Fruit fly (Drosophila melanogaster) whole organism, wandering third instar larva: Measurements from ENCODE around the gene CecA2.

Experiments
- Abd-B ChIP-seq: fragments of >200 bp; optimal IDR thresholded peaks from 2 replicates; lab custom pipeline; 2017; ENCODE audit warnings: missing biosample characterization, missing genetic modification characterization
- CG32264 ChIP-seq: fragments of 200-800 bp; sonication (Bioruptor generic); optimal IDR thresholded peaks from 2 replicates; lab custom pipeline; 2016; ENCODE audit warnings: missing biosample characterization, missing genetic modification characterization
- CG9705 ChIP-seq: fragments of 200-800 bp; sonication (Bioruptor generic); optimal IDR thresholded peaks from 2 replicates; lab custom pipeline; 2018; ENCODE audit warnings: missing biosample characterization, mild to moderate bottlenecking, missing genetic modification characterization
- CrebA ChIP-seq: fragments of 200-800 bp; sonication (Bioruptor generic); optimal IDR thresholded peaks from 2 replicates; lab custom pipeline; 2016; ENCODE audit warnings: missing biosample characterization, mild to moderate bottlenecking, missing genetic modification characterization, borderline replicate concordance
- Dfd ChIP-seq: fragments of >200 bp; optimal IDR thresholded peaks from 2 replicates; lab custom pipeline; 2017; ENCODE audit warnings: missing biosample characterization, missing genetic modification characterization
- Dif ChIP-seq: fragments of 200-275, 200-300 bp; sonication (Bioruptor generic); optimal IDR thresholded peaks from 2 replicates; lab custom pipeline; 2018; ENCODE audit warnings: missing biosample characterization, missing genetic modification characterization; ENCODE audit not compliant: partially characterized antibody
- GATAd ChIP-seq: sonication (Bioruptor generic); optimal IDR thresholded peaks from 2 replicates; lab custom pipeline; 2016; ENCODE audit warnings: missing biosample characterization, missing genetic modification characterization
- HLH106 ChIP-seq: fragments of 200-800 bp; optimal IDR thresholded peaks from 3 replicates; lab custom pipeline; 2019; ENCODE audit warnings: missing biosample characterization, mild to moderate bottlenecking, missing genetic modification characterization, moderate library complexity
- Hnf4 ChIP-seq: fragments of 200-800 bp; sonication (Bioruptor generic); optimal IDR thresholded peaks from 2 replicates; lab custom pipeline; 2016; ENCODE audit warnings: missing biosample characterization, mild to moderate bottlenecking, missing genetic modification characterization
- Hr78 ChIP-seq: fragments of >200 bp; optimal IDR thresholded peaks from 2 replicates; lab custom pipeline; 2017; ENCODE audit warnings: missing biosample characterization, missing genetic modification characterization
- Hr83 ChIP-seq: fragments of 200-300 bp; sonication (Bioruptor generic); optimal IDR thresholded peaks from 2 replicates; lab custom pipeline; 2016; ENCODE audit warnings: missing biosample characterization, mild to moderate bottlenecking, missing genetic modification characterization, moderate library complexity; ENCODE audit not compliant: poor library complexity, severe bottlenecking
- Jra ChIP-seq: sonication (Bioruptor generic); optimal IDR thresholded peaks from 2 replicates; lab custom pipeline; 2016; ENCODE audit warnings: missing biosample characterization, missing genetic modification characterization
- Mio ChIP-seq: sonication (Bioruptor generic); optimal IDR thresholded peaks from 2 replicates; lab custom pipeline; 2016; ENCODE audit warnings: missing biosample characterization, missing genetic modification characterization
- Myc ChIP-seq: fragments of >200 bp; optimal IDR thresholded peaks from 2 replicates; lab custom pipeline; 2017
- N ChIP-seq: fragments of >200 bp; optimal IDR thresholded peaks from 2 replicates; lab custom pipeline; 2018; ENCODE audit warnings: missing biosample characterization, missing external identifiers, missing genetic modification characterization
- OdsH ChIP-seq: fragments of 200-800 bp; sonication (Bioruptor generic); optimal IDR thresholded peaks from 2 replicates; lab custom pipeline; 2016; ENCODE audit warnings: missing biosample characterization, mild to moderate bottlenecking, missing genetic modification characterization
- Rel ChIP-seq, 2 experiments: fragments of 200-800 bp; sonication (Bioruptor generic) in 1 of 2; optimal IDR thresholded peaks; 2 replicates in 1 of 2; 3 replicates in 1 of 2; lab custom pipeline; 2016 to 2019; ENCODE audit warnings: mild to moderate bottlenecking in 2 of 2, missing biosample characterization in 2 of 2, missing genetic modification characterization in 2 of 2, moderate library complexity in 1 of 2
- Sp1 ChIP-seq: fragments of 200-800 bp; sonication (Bioruptor generic); optimal IDR thresholded peaks from 3 replicates; lab custom pipeline; 2019; ENCODE audit warnings: missing biosample characterization, mild to moderate bottlenecking, missing genetic modification characterization, moderate library complexity
- Vsx2 ChIP-seq: fragments of 200-300, 225-300 bp; sonication (Bioruptor generic); optimal IDR thresholded peaks from 2 replicates; lab custom pipeline; 2018; ENCODE audit warnings: missing biosample characterization, missing genetic modification characterization; ENCODE audit not compliant: partially characterized antibody
- br ChIP-seq: fragments of 200-800 bp; sonication (Bioruptor generic); optimal IDR thresholded peaks from 2 replicates; lab custom pipeline; 2016; ENCODE audit warnings: missing biosample characterization, missing genetic modification characterization
- brk ChIP-seq: fragments of 200-800 bp; sonication (Bioruptor generic); optimal IDR thresholded peaks from 2 replicates; lab custom pipeline; 2016; ENCODE audit warnings: missing biosample characterization, mild to moderate bottlenecking, missing genetic modification characterization
- dl ChIP-seq, 2 experiments: fragments of 175-275, 200-275 bp in 1 of 2; fragments of 200-275 bp in 1 of 2; sonication (Bioruptor generic); optimal IDR thresholded peaks; lab custom pipeline; 2018; ENCODE audit warnings: mild to moderate bottlenecking in 2 of 2, missing biosample characterization in 2 of 2, missing genetic modification characterization in 2 of 2, moderate library complexity in 2 of 2; ENCODE audit not compliant: partially characterized antibody in 2 of 2, insufficient read depth in 1 of 2
- dmrt93B ChIP-seq: fragments of 200-800 bp; sonication (Bioruptor generic); optimal IDR thresholded peaks from 2 replicates; lab custom pipeline; 2018; ENCODE audit warnings: missing biosample characterization, mild to moderate bottlenecking, missing genetic modification characterization
- dsf ChIP-seq: sonication (Bioruptor generic); optimal IDR thresholded peaks from 2 replicates; lab custom pipeline; 2016; ENCODE audit warnings: missing biosample characterization, missing genetic modification characterization, borderline replicate concordance
- ey ChIP-seq: fragments of 200-800 bp; sonication (Bioruptor generic); optimal IDR thresholded peaks from 2 replicates; lab custom pipeline; 2016; ENCODE audit warnings: missing biosample characterization, missing genetic modification characterization
- foxo ChIP-seq, 2 experiments: fragments of 200-800 bp; sonication (Bioruptor generic); optimal IDR thresholded peaks; 2 replicates in 1 of 2; 3 replicates in 1 of 2; lab custom pipeline; 2016 to 2017; ENCODE audit warnings: missing biosample characterization in 2 of 2, missing genetic modification characterization in 2 of 2
- h ChIP-seq: fragments of 200-800 bp; sonication (Bioruptor generic); optimal IDR thresholded peaks from 3 replicates; lab custom pipeline; 2016; ENCODE audit warnings: missing biosample characterization, mild to moderate bottlenecking, missing genetic modification characterization
- jim ChIP-seq: fragments of 175-275, 200-325 bp; sonication (Bioruptor generic); optimal IDR thresholded peaks from 2 replicates; lab custom pipeline; 2016; ENCODE audit warnings: missing biosample characterization, mild to moderate bottlenecking, missing genetic modification characterization
- lola ChIP-seq: fragments of >200 bp; optimal IDR thresholded peaks from 2 replicates; lab custom pipeline; 2017; ENCODE audit warnings: missing biosample characterization, missing genetic modification characterization
- psq ChIP-seq: fragments of 200-800 bp; sonication (Bioruptor generic); optimal IDR thresholded peaks from 3 replicates; lab custom pipeline; 2017; ENCODE audit warnings: missing biosample characterization, mild to moderate bottlenecking, missing genetic modification characterization, moderate library complexity
- rgr ChIP-seq: fragments of 200-800 bp; sonication (Bioruptor generic); optimal IDR thresholded peaks from 3 replicates; lab custom pipeline; 2016; ENCODE audit warnings: missing biosample characterization, mild to moderate bottlenecking, missing genetic modification characterization
- sage ChIP-seq: fragments of 200-800 bp; sonication (Bioruptor generic); optimal IDR thresholded peaks from 2 replicates; lab custom pipeline; 2016; ENCODE audit warnings: missing biosample characterization, mild to moderate bottlenecking, missing genetic modification characterization
- tai ChIP-seq: sonication (Bioruptor generic); optimal IDR thresholded peaks from 2 replicates; lab custom pipeline; 2016; ENCODE audit warnings: missing biosample characterization, missing genetic modification characterization
- usp ChIP-seq: fragments of >200 bp; optimal IDR thresholded peaks from 2 replicates; lab custom pipeline; 2017; ENCODE audit warnings: missing biosample characterization, missing genetic modification characterization
- woc ChIP-seq: sonication (Bioruptor generic); optimal IDR thresholded peaks from 2 replicates; lab custom pipeline; 2016; ENCODE audit warnings: missing biosample characterization, mild to moderate bottlenecking, missing genetic modification characterization

Gene CecA2

dm6 chr3R:30245739-30246589 is 34.0 kb downstream of the CecA2 start:
- TF ChIP-seq usp (GFP tag; lab: Kevin White, UChicago) (no peak), br (GFP tag; lab: Kevin White, UChicago) (no peak), rgr (GFP tag; lab: Kevin White, UChicago) (peak; percentile 24), Rel (GFP tag; optimal IDR thresholded peaks at IDR 0.05; lab: Kevin White, UChicago) (no peak), Rel (tag; optimal IDR thresholded peaks at IDR 0.05; lab: Kevin White, UChicago) (peak; percentile 93), Dfd (no peak), Hr83 (GFP tag; lab: Kevin White, UChicago) (no peak), psq (no peak), dmrt93B (no peak), dl (GFP tag; optimal IDR thresholded peaks at IDR 0.05; lab: Kevin White, UChicago; ENCODE audit: insufficient read depth in 1 of 2, partially characterized antibody in 2 of 2) (no peak), foxo (GFP tag; optimal IDR thresholded peaks at IDR 0.05; lab: Kevin White, UChicago) (peak in 1 of 2 experiments; percentile 25), Mio (GFP tag; lab: Kevin White, UChicago) (no peak), HLH106 (tag; lab: Kevin White, UChicago) (peak; percentile 7), CG9705 (no peak), Hr78 (GFP tag; lab: Kevin White, UChicago) (no peak), ey (peak; percentile 8), h (GFP tag; lab: Kevin White, UChicago) (peak; percentile 27)
- TF ChIP-seq, all 38 proteins: peak for 6

- no peak for TF ChIP-seq Jra (GFP tag; lab: Kevin White, UChicago)
- no peak for TF ChIP-seq CG32264 (GFP tag; lab: Kevin White, UChicago)
- TF ChIP-seq Vsx2: no peak
- TF ChIP-seq Hr78 (GFP tag; lab: Kevin White, UChicago): no peak
- TF ChIP-seq dsf (GFP tag; lab: Kevin White, UChicago): no peak
- no peak for TF ChIP-seq brk (GFP tag; lab: Kevin White, UChicago)
- no peak for TF ChIP-seq CrebA (GFP tag; lab: Kevin White, UChicago)
- no peak for TF ChIP-seq Sp1 (GFP tag; lab: Kevin White, UChicago)
- no peak for TF ChIP-seq foxo (GFP tag; optimal IDR thresholded peaks at IDR 0.05; lab: Kevin White, UChicago)
- TF ChIP-seq psq: no peak
- no peak for TF ChIP-seq rgr (GFP tag; lab: Kevin White, UChicago)
- TF ChIP-seq lola (GFP tag; lab: Kevin White, UChicago): no peak
- TF ChIP-seq OdsH (GFP tag; lab: Kevin White, UChicago): no peak
- TF ChIP-seq N (GFP tag; lab: Kevin White, UChicago): no peak
- TF ChIP-seq tai (GFP tag; lab: Kevin White, UChicago): no peak
- TF ChIP-seq Hnf4 (GFP tag; lab: Kevin White, UChicago): no peak
- TF ChIP-seq Abd-B (GFP tag; lab: Kevin White, UChicago): no peak
- no peak for TF ChIP-seq usp (GFP tag; lab: Kevin White, UChicago)
- TF ChIP-seq, all 38 proteins: peak for 0
Measured at dm6 chr3R:30246603-30247002, 34.6 kb downstream of the CecA2 start, which contains the start of gene CG9733. CG9733 (minus strand) TSS chr3R:30246703.

- no peak for TF ChIP-seq GATAd (GFP tag; lab: Kevin White, UChicago)
- peak in 1 of 2 experiments; percentile 30 for TF ChIP-seq foxo (GFP tag; optimal IDR thresholded peaks at IDR 0.05; lab: Kevin White, UChicago)
- TF ChIP-seq br (GFP tag; lab: Kevin White, UChicago): no peak
- no peak for TF ChIP-seq Vsx2
- TF ChIP-seq Dif (GFP tag; lab: Kevin White, UChicago): no peak
- TF ChIP-seq Rel (GFP tag; optimal IDR thresholded peaks at IDR 0.05; lab: Kevin White, UChicago): no peak
- TF ChIP-seq Rel (tag; optimal IDR thresholded peaks at IDR 0.05; lab: Kevin White, UChicago): peak; percentile 84
- no peak for TF ChIP-seq tai (GFP tag; lab: Kevin White, UChicago)
- no peak for TF ChIP-seq sage (GFP tag; lab: Kevin White, UChicago)
- TF ChIP-seq h (GFP tag; lab: Kevin White, UChicago): no peak
- no peak for TF ChIP-seq dsf (GFP tag; lab: Kevin White, UChicago)
- TF ChIP-seq lola (GFP tag; lab: Kevin White, UChicago): no peak
- peak; percentile 40 for TF ChIP-seq CrebA (GFP tag; lab: Kevin White, UChicago)
- no peak for TF ChIP-seq Myc (lab: Kevin White, UChicago)
- TF ChIP-seq Hr78 (GFP tag; lab: Kevin White, UChicago): no peak
- no peak for TF ChIP-seq dl (GFP tag; optimal IDR thresholded peaks at IDR 0.05; lab: Kevin White, UChicago; ENCODE audit: insufficient read depth in 1 of 2, partially characterized antibody in 2 of 2)
- no peak for TF ChIP-seq Jra (GFP tag; lab: Kevin White, UChicago)
- TF ChIP-seq woc (GFP tag; lab: Kevin White, UChicago): no peak
- no peak for TF ChIP-seq jim (GFP tag; lab: Kevin White, UChicago)
- TF ChIP-seq CG9705: no peak
Measured at dm6 chr3R:30247802-30248363, 35.9 kb downstream of the CecA2 start.
